Fruit fly (Drosophila melanogaster) whole organism, embryonic: ENCODE results near the gene CG10132.

ENCODE experiments used
- CG10462 ChIP-seq: fragments of 200-800 bp; sonication (Bioruptor generic); optimal IDR thresholded peaks from 2 replicates; lab custom pipeline; 2016; ENCODE audit warnings: missing biosample characterization, missing genetic modification characterization
- CG10654 ChIP-seq: fragments of 200-800 bp; sonication (Bioruptor generic); optimal IDR thresholded peaks from 2 replicates; lab custom pipeline; 2016; ENCODE audit warnings: missing biosample characterization, missing genetic modification characterization
- CG11093 ChIP-seq: fragments of 200-800 bp; sonication (Bioruptor generic); IDR thresholded peaks from 3 replicates; pipeline ENCODE4 v1.3.6; 2022; ENCODE audit warnings: missing biosample characterization, missing genetic modification characterization
- CG12219 ChIP-seq: fragments of 200-800 bp; sonication (Bioruptor generic); optimal IDR thresholded peaks from 3 replicates; lab custom pipeline; 2018; ENCODE audit warnings: missing biosample characterization, mild to moderate bottlenecking, missing genetic modification characterization
- CG12299 ChIP-seq: fragments of 200-800 bp; sonication (Bioruptor generic); optimal IDR thresholded peaks from 2 replicates; lab custom pipeline; 2018; ENCODE audit warnings: missing biosample characterization, mild to moderate bottlenecking, missing genetic modification characterization
- CG13894 ChIP-seq: fragments of 200-800 bp; sonication (Bioruptor generic); optimal IDR thresholded peaks from 3 replicates; lab custom pipeline; 2018; ENCODE audit warnings: missing biosample characterization, mild to moderate bottlenecking, missing genetic modification characterization, moderate library complexity
- CG15601 ChIP-seq: fragments of 200-800 bp; sonication (Bioruptor generic); optimal IDR thresholded peaks from 3 replicates; lab custom pipeline; 2019; ENCODE audit warnings: missing biosample characterization, mild to moderate bottlenecking, missing genetic modification characterization, moderate library complexity
- CG17361 ChIP-seq: fragments of 200-800 bp; sonication (Bioruptor generic); IDR thresholded peaks from 3 replicates; pipeline ENCODE4 v1.3.6; 2022; ENCODE audit warnings: missing biosample characterization, missing genetic modification characterization
- CG17612 ChIP-seq: fragments of 200-800 bp; sonication (Bioruptor generic); IDR thresholded peaks from 2 replicates; pipeline ENCODE4 v1.3.6; 2022; ENCODE audit warnings: missing biosample characterization, missing genetic modification characterization
- CG2116 ChIP-seq: fragments of 200-800 bp; sonication (Bioruptor generic); optimal IDR thresholded peaks from 3 replicates; lab custom pipeline; 2018; ENCODE audit warnings: missing biosample characterization, mild to moderate bottlenecking, missing genetic modification characterization
- CG30020 ChIP-seq: fragments of 200-800 bp; optimal IDR thresholded peaks from 2 replicates; lab custom pipeline; 2019; ENCODE audit warnings: missing biosample characterization, mild to moderate bottlenecking, missing genetic modification characterization, moderate library complexity
- CG30431 ChIP-seq: fragments of 200-800 bp; sonication (Bioruptor generic); optimal IDR thresholded peaks from 2 replicates; lab custom pipeline; 2017; ENCODE audit warnings: missing biosample characterization, missing genetic modification characterization
- CG32772 ChIP-seq: fragments of 200-800 bp; sonication (Bioruptor generic); IDR thresholded peaks from 2 replicates; pipeline ENCODE4 v1.3.6; 2022; ENCODE audit warnings: missing biosample characterization, missing genetic modification characterization
- CG33557 ChIP-seq: fragments of 200-800 bp; sonication (Bioruptor generic); optimal IDR thresholded peaks from 2 replicates; lab custom pipeline; 2019; ENCODE audit warnings: missing biosample characterization, mild to moderate bottlenecking, missing genetic modification characterization, moderate library complexity
- CG34224 ChIP-seq: fragments of 200-800 bp; sonication (Bioruptor generic); IDR thresholded peaks from 3 replicates; pipeline ENCODE4 v1.3.6; 2022; ENCODE audit warnings: missing biosample characterization, missing genetic modification characterization; ENCODE audit not compliant: partially characterized antibody
- CG34422 ChIP-seq: fragments of 200-800 bp; sonication (Bioruptor generic); IDR thresholded peaks from 3 replicates; pipeline ENCODE4 v1.3.6; 2022; ENCODE audit warnings: missing biosample characterization, missing genetic modification characterization
- CG4424 ChIP-seq: fragments of 200-800 bp; sonication (Bioruptor generic); optimal IDR thresholded peaks from 3 replicates; lab custom pipeline; 2016; ENCODE audit warnings: missing biosample characterization, missing genetic modification characterization
- CG4707 ChIP-seq: fragments of 200-800 bp; sonication (Bioruptor generic); optimal IDR thresholded peaks from 2 replicates; lab custom pipeline; 2018; ENCODE audit warnings: missing biosample characterization, mild to moderate bottlenecking, missing genetic modification characterization, moderate library complexity
- CG6654 ChIP-seq: fragments of 200-800 bp; sonication (Bioruptor generic); optimal IDR thresholded peaks from 2 replicates; lab custom pipeline; 2017; ENCODE audit warnings: missing biosample characterization, mild to moderate bottlenecking, missing genetic modification characterization
- CG7271 ChIP-seq: fragments of 200-800 bp; sonication (Bioruptor generic); optimal IDR thresholded peaks from 2 replicates; lab custom pipeline; 2018; ENCODE audit warnings: missing biosample characterization, mild to moderate bottlenecking, missing genetic modification characterization, moderate library complexity
- Deaf1 ChIP-seq: fragments of 200-800 bp; optimal IDR thresholded peaks from 3 replicates; lab custom pipeline; 2019; ENCODE audit warnings: missing biosample characterization, mild to moderate bottlenecking, missing genetic modification characterization, moderate library complexity
- ERR ChIP-seq: fragments of 200-800 bp; sonication (Bioruptor generic); optimal IDR thresholded peaks from 2 replicates; lab custom pipeline; 2016; ENCODE audit warnings: missing biosample characterization, missing genetic modification characterization
- Eip74EF ChIP-seq, 2 experiments: fragments of 200-800 bp in 1 of 2; fragments of >200 bp in 1 of 2; sonication (Bioruptor generic) in 1 of 2; optimal IDR thresholded peaks; 2 replicates each; lab custom pipeline; 2017 to 2019; ENCODE audit warnings: missing biosample characterization in 2 of 2, missing genetic modification characterization in 2 of 2, mild to moderate bottlenecking in 1 of 2, moderate library complexity in 1 of 2
- Scr ChIP-seq: fragments of 200-800 bp; sonication (Bioruptor generic); IDR thresholded peaks from 2 replicates; pipeline ENCODE4 v1.3.6; 2022; ENCODE audit warnings: missing biosample characterization, missing genetic modification characterization; ENCODE audit not compliant: partially characterized antibody
- Six4 ChIP-seq: fragments of 200-800 bp; sonication (Bioruptor generic); optimal IDR thresholded peaks from 2 replicates; lab custom pipeline; 2016; ENCODE audit warnings: missing biosample characterization, missing genetic modification characterization
- Taf1 ChIP-seq: fragments of 200-800 bp; sonication (Bioruptor generic); IDR thresholded peaks from 2 replicates; pipeline ENCODE4 v1.3.6; 2022; ENCODE audit warnings: missing biosample characterization, missing genetic modification characterization
- Xbp1 ChIP-seq: fragments of 200-800 bp; sonication (Bioruptor generic); optimal IDR thresholded peaks from 3 replicates; lab custom pipeline; 2016; ENCODE audit warnings: missing biosample characterization, mild to moderate bottlenecking, missing genetic modification characterization
- ab ChIP-seq: fragments of 200-800 bp; sonication (Bioruptor generic); optimal IDR thresholded peaks from 2 replicates; lab custom pipeline; 2016; ENCODE audit warnings: missing biosample characterization, missing genetic modification characterization
- bbx ChIP-seq: fragments of 200-800 bp; sonication (Bioruptor generic); IDR thresholded peaks from 2 replicates; pipeline ENCODE4 v1.3.6; 2022; ENCODE audit warnings: missing biosample characterization, missing genetic modification characterization; ENCODE audit not compliant: partially characterized antibody
- br ChIP-seq: fragments of >200 bp; optimal IDR thresholded peaks from 2 replicates; lab custom pipeline; 2017
- ci ChIP-seq: fragments of 200-800 bp; sonication (Bioruptor generic); IDR thresholded peaks from 3 replicates; pipeline ENCODE4 v1.3.6; 2022; ENCODE audit warnings: missing biosample characterization, missing genetic modification characterization
- dpn ChIP-seq, 2 experiments: fragments of 200-800 bp; sonication (Bioruptor generic); optimal IDR thresholded peaks; 3 replicates each; lab custom pipeline; 2016; ENCODE audit warnings: missing biosample characterization in 2 of 2, missing genetic modification characterization in 2 of 2
- h ChIP-seq: fragments of >200 bp; optimal IDR thresholded peaks from 2 replicates; lab custom pipeline; 2017
- ind ChIP-seq: fragments of 200-800 bp; sonication (Bioruptor generic); optimal IDR thresholded peaks from 3 replicates; lab custom pipeline; 2016; ENCODE audit warnings: missing biosample characterization, missing genetic modification characterization
- jing ChIP-seq: fragments of 200-800 bp; sonication (Bioruptor generic); optimal IDR thresholded peaks from 2 replicates; lab custom pipeline; 2018; ENCODE audit warnings: missing biosample characterization, mild to moderate bottlenecking, missing genetic modification characterization
- kni ChIP-seq: fragments of 200-800 bp; sonication (Bioruptor generic); optimal IDR thresholded peaks from 3 replicates; lab custom pipeline; 2017; ENCODE audit warnings: mild to moderate bottlenecking, missing biosample characterization, missing genetic modification reagents, missing genetic modification characterization
- lola ChIP-seq, 3 experiments: fragments of >200 bp in 2 of 3; fragments of 200-800 bp in 1 of 3; sonication (Bioruptor generic) in 1 of 3; optimal IDR thresholded peaks; 2 replicates each; lab custom pipeline; 2017 to 2019; ENCODE audit warnings: missing biosample characterization in 3 of 3, missing genetic modification characterization in 3 of 3, mild to moderate bottlenecking in 1 of 3, moderate library complexity in 1 of 3
- mld ChIP-seq: fragments of 200-800 bp; sonication (Bioruptor generic); IDR thresholded peaks from 3 replicates; pipeline ENCODE4 v1.3.6; 2022; ENCODE audit warnings: missing biosample characterization, missing genetic modification characterization; ENCODE audit not compliant: partially characterized antibody
- nerfin-2 ChIP-seq: fragments of 200-800 bp; sonication (Bioruptor generic); IDR thresholded peaks from 2 replicates; pipeline ENCODE4 v1.3.6; 2022; ENCODE audit warnings: missing biosample characterization, missing genetic modification characterization; ENCODE audit not compliant: partially characterized antibody
- nom ChIP-seq: fragments of 200-800 bp; sonication (Bioruptor generic); optimal IDR thresholded peaks from 2 replicates; lab custom pipeline; 2017; ENCODE audit warnings: missing biosample characterization, missing genetic modification characterization, mild to moderate bottlenecking, moderate library complexity, missing genetic modification reagents
- oc ChIP-seq: fragments of 200-800 bp; sonication (Bioruptor generic); optimal IDR thresholded peaks from 2 replicates; lab custom pipeline; 2018; ENCODE audit warnings: missing biosample characterization, mild to moderate bottlenecking, missing genetic modification characterization, moderate library complexity
- phol ChIP-seq: fragments of 200-800 bp; sonication (Bioruptor generic); optimal IDR thresholded peaks from 3 replicates; lab custom pipeline; 2018; ENCODE audit warnings: missing biosample characterization, mild to moderate bottlenecking, missing genetic modification characterization, moderate library complexity
- pros ChIP-seq: fragments of 200-800 bp; sonication (Bioruptor generic); optimal IDR thresholded peaks from 3 replicates; lab custom pipeline; 2019; ENCODE audit warnings: missing biosample characterization, mild to moderate bottlenecking, missing genetic modification characterization, moderate library complexity
- scrt ChIP-seq: fragments of 200-800 bp; sonication (Bioruptor generic); optimal IDR thresholded peaks from 2 replicates; lab custom pipeline; 2018; ENCODE audit warnings: missing biosample characterization, mild to moderate bottlenecking, missing genetic modification characterization, moderate library complexity
- seq ChIP-seq: fragments of 200-800 bp; sonication (Bioruptor generic); IDR thresholded peaks from 2 replicates; pipeline ENCODE4 v1.3.6; 2022; ENCODE audit warnings: missing biosample characterization, missing genetic modification characterization
- tna ChIP-seq: fragments of 200-800 bp; sonication (Bioruptor generic); IDR thresholded peaks from 2 replicates; pipeline ENCODE4 v1.3.6; 2022; ENCODE audit warnings: missing biosample characterization, missing genetic modification characterization; ENCODE audit not compliant: partially characterized antibody
- tx ChIP-seq: fragments of 200-800 bp; sonication (Bioruptor generic); optimal IDR thresholded peaks from 2 replicates; lab custom pipeline; 2016; ENCODE audit warnings: missing biosample characterization, missing genetic modification characterization
- vnd ChIP-seq: fragments of 200-800 bp; sonication (Bioruptor generic); IDR thresholded peaks from 3 replicates; pipeline ENCODE4 v1.3.6; 2022; ENCODE audit warnings: missing biosample characterization, missing genetic modification characterization; ENCODE audit not compliant: partially characterized antibody

CG10132 gene

dm6 chr2L:19517154-19517814 lies 1.3 kb upstream of the CG10132 start, which contains the start of gene Hasp (continued):
- TF ChIP-seq CG34224 (GFP tag; lab: Robert Waterston, UW) = peak; percentile 87
- TF ChIP-seq nerfin-2 (GFP tag; lab: Robert Waterston, UW) = peak; percentile 90
- TF ChIP-seq CG17612 (GFP tag; lab: Robert Waterston, UW) = no peak
- TF ChIP-seq scrt (GFP tag; lab: Kevin White, UChicago) = no peak
- no peak for TF ChIP-seq CG6654
- peak; percentile 17 for TF ChIP-seq CG15601
- no peak for TF ChIP-seq ab (GFP tag; lab: Kevin White, UChicago)
- TF ChIP-seq h (lab: Kevin White, UChicago) = no peak
- peak; percentile 62 for TF ChIP-seq CG10654 (GFP tag; lab: Kevin White, UChicago)
- TF ChIP-seq ci (GFP tag; lab: Robert Waterston, UW) = peak; percentile 71; the same call in 2 of the 3 replicates
- TF ChIP-seq CG2116 (GFP tag; lab: Kevin White, UChicago) = peak; percentile 72
- TF ChIP-seq Eip74EF (GFP tag; optimal IDR thresholded peaks at IDR 0.05; lab: Kevin White, UChicago) = peak in 1 of 2 experiments; percentile 67
- TF ChIP-seq CG34422 = peak; percentile 30; the same call in 1 of the 3 replicates
- peak; percentile 71; the same call in 2 of the 3 replicates for TF ChIP-seq CG17361 (GFP tag; lab: Robert Waterston, UW)
- peak; percentile 46 for TF ChIP-seq CG4424 (GFP tag; lab: Kevin White, UChicago)
- TF ChIP-seq phol (tag; lab: Kevin White, UChicago) = peak; percentile 63
- TF ChIP-seq CG4707 = peak; percentile 79
- peak; percentile 62 for TF ChIP-seq ind
- TF ChIP-seq CG13894 = peak; percentile 23
- TF ChIP-seq bbx (GFP tag; lab: Robert Waterston, UW) = peak; percentile 89
- TF ChIP-seq Six4 (GFP tag; lab: Kevin White, UChicago) = peak; percentile 77
- no peak for TF ChIP-seq Taf1
- TF ChIP-seq ERR (GFP tag; lab: Kevin White, UChicago) = no peak
- TF ChIP-seq Deaf1 (tag; lab: Kevin White, UChicago) = peak; percentile 47
- TF ChIP-seq oc = peak; percentile 41
- peak; percentile 52 for TF ChIP-seq Xbp1 (GFP tag; lab: Kevin White, UChicago)
- peak; percentile 92 for TF ChIP-seq mld (GFP tag; lab: Robert Waterston, UW)
- peak in 1 of 3 experiments; percentile 38 for TF ChIP-seq lola (GFP tag; optimal IDR thresholded peaks at IDR 0.05; lab: Kevin White, UChicago)
- TF ChIP-seq jing (GFP tag; lab: Kevin White, UChicago) = no peak
- peak; percentile 60 for TF ChIP-seq Scr
- no peak for TF ChIP-seq CG32772 (GFP tag; lab: Robert Waterston, UW)
- peak; percentile 44 for TF ChIP-seq CG12219 (GFP tag; lab: Kevin White, UChicago)
- TF ChIP-seq CG30431 = no peak
- no peak for TF ChIP-seq CG11093 (GFP tag; lab: Robert Waterston, UW)
- no peak for TF ChIP-seq pros (GFP tag; lab: Kevin White, UChicago)
- peak; percentile 74 for TF ChIP-seq vnd (GFP tag; lab: Robert Waterston, UW)
- no peak for TF ChIP-seq CG33557 (GFP tag; lab: Kevin White, UChicago)
- no peak for TF ChIP-seq tx
- no peak for TF ChIP-seq CG10462 (GFP tag; lab: Kevin White, UChicago)
- TF ChIP-seq CG12299 = no peak
- TF ChIP-seq nom (GFP tag; lab: Kevin White, UChicago) = no peak
- 0 out of 2 replicates have a peak, but pooled peaks have one; percentile 6 for TF ChIP-seq seq
- TF ChIP-seq kni (GFP tag; lab: Kevin White, UChicago) = no peak
- TF ChIP-seq CG7271 (tag; lab: Kevin White, UChicago) = peak; percentile 35
- TF ChIP-seq CG30020 (tag; lab: Kevin White, UChicago) = peak; percentile 2
- peak in 1 of 2 experiments; percentile 62 for TF ChIP-seq dpn (GFP tag; optimal IDR thresholded peaks at IDR 0.05; lab: Kevin White, UChicago)
- TF ChIP-seq tna (GFP tag; lab: Robert Waterston, UW) = peak; percentile 96
- no peak for TF ChIP-seq br (lab: Kevin White, UChicago)
